Worm (Caenorhabditis elegans) whole organism, late embryonic: ENCODE data around the gene nog-1.

Experiments
- K02D7.2 ChIP-seq: sonication (generic microtip); optimal IDR thresholded peaks from 2 replicates; lab custom pipeline; 2017; ENCODE audit warnings: mild to moderate bottlenecking, missing genetic modification characterization, missing compliant biosample characterization
- T23F11.4 ChIP-seq: fragments of 200-800 bp; sonication (Bioruptor generic); optimal IDR thresholded peaks from 2 replicates; lab custom pipeline; 2018; ENCODE audit warnings: mild to moderate bottlenecking, missing genetic modification characterization, missing compliant biosample characterization
- Y22D7AL.16 ChIP-seq: sonication (generic microtip); optimal IDR thresholded peaks from 2 replicates; lab custom pipeline; 2016; ENCODE audit warnings: missing genetic modification characterization, missing compliant biosample characterization
- ceh-14 ChIP-seq: sonication (generic microtip); optimal IDR thresholded peaks from 2 replicates; lab custom pipeline; 2016; ENCODE audit warnings: missing genotype, missing genetic modification characterization, missing compliant biosample characterization
- ceh-18 ChIP-seq: sonication (generic microtip); optimal IDR thresholded peaks from 2 replicates; lab custom pipeline; 2016; ENCODE audit warnings: missing genetic modification characterization, missing compliant biosample characterization
- ceh-2 ChIP-seq: sonication (generic microtip); optimal IDR thresholded peaks from 2 replicates; lab custom pipeline; 2016; ENCODE audit warnings: missing genotype, missing genetic modification characterization, missing compliant biosample characterization
- ceh-30 ChIP-seq: fragments of 150-350 bp; optimal IDR thresholded peaks from 2 replicates; lab custom pipeline; 2014; ENCODE audit warnings: missing biosample characterization, missing genetic modification characterization
- ceh-31 ChIP-seq: sonication (generic microtip); optimal IDR thresholded peaks from 2 replicates; lab custom pipeline; 2016; ENCODE audit warnings: missing genetic modification characterization, missing compliant biosample characterization
- ceh-34 ChIP-seq: sonication (generic microtip); optimal IDR thresholded peaks from 2 replicates; lab custom pipeline; 2016; ENCODE audit warnings: mild to moderate bottlenecking, missing genetic modification characterization, missing compliant biosample characterization
- ceh-48 ChIP-seq: sonication (generic microtip); optimal IDR thresholded peaks from 2 replicates; lab custom pipeline; 2016; ENCODE audit warnings: missing genetic modification characterization, inconsistent platforms, missing compliant biosample characterization
- ceh-6 ChIP-seq: fragments of 200-800 bp; sonication (Bioruptor generic); optimal IDR thresholded peaks from 2 replicates; lab custom pipeline; 2018; ENCODE audit warnings: mild to moderate bottlenecking, missing genetic modification characterization, missing compliant biosample characterization
- ceh-9 ChIP-seq: sonication (generic microtip); optimal IDR thresholded peaks from 2 replicates; lab custom pipeline; 2016; ENCODE audit warnings: mild to moderate bottlenecking, missing genetic modification characterization, inconsistent platforms, missing compliant biosample characterization
- che-1 ChIP-seq: sonication (generic microtip); optimal IDR thresholded peaks from 2 replicates; lab custom pipeline; 2016; ENCODE audit warnings: mild to moderate bottlenecking, missing genetic modification characterization, missing compliant biosample characterization
- dmd-4 ChIP-seq: sonication (generic microtip); optimal IDR thresholded peaks from 2 replicates; lab custom pipeline; 2016; ENCODE audit warnings: borderline replicate concordance, missing genetic modification characterization, missing compliant biosample characterization
- dve-1 ChIP-seq: sonication (generic microtip); optimal IDR thresholded peaks from 2 replicates; lab custom pipeline; 2017; ENCODE audit warnings: antibody characterized with exemption, mild to moderate bottlenecking, missing genetic modification characterization, missing compliant biosample characterization
- elt-2 ChIP-seq: sonication (generic microtip); optimal IDR thresholded peaks from 2 replicates; lab custom pipeline; 2016; ENCODE audit warnings: missing genetic modification reagents, missing genetic modification characterization, missing compliant biosample characterization
- elt-4 ChIP-seq: sonication (generic microtip); optimal IDR thresholded peaks from 2 replicates; lab custom pipeline; 2016; ENCODE audit warnings: missing genetic modification characterization, missing compliant biosample characterization
- ets-4 ChIP-seq: sonication (generic microtip); optimal IDR thresholded peaks from 2 replicates; lab custom pipeline; 2016; ENCODE audit warnings: missing genetic modification characterization, missing compliant biosample characterization
- eyg-1 ChIP-seq: sonication (generic microtip); optimal IDR thresholded peaks from 2 replicates; lab custom pipeline; 2016; ENCODE audit warnings: missing genotype, missing genetic modification characterization, missing compliant biosample characterization
- fax-1 ChIP-seq: sonication (generic microtip); optimal IDR thresholded peaks from 2 replicates; lab custom pipeline; 2016; ENCODE audit warnings: missing genotype, missing genetic modification characterization, missing compliant biosample characterization
- fkh-6 ChIP-seq: sonication (generic microtip); optimal IDR thresholded peaks from 2 replicates; lab custom pipeline; 2016; ENCODE audit warnings: missing genetic modification characterization, missing compliant biosample characterization
- hlh-15 ChIP-seq: sonication (generic microtip); optimal IDR thresholded peaks from 2 replicates; lab custom pipeline; 2016; ENCODE audit warnings: missing genetic modification characterization, missing compliant biosample characterization
- hlh-30 ChIP-seq: sonication (generic microtip); optimal IDR thresholded peaks from 2 replicates; lab custom pipeline; 2017; ENCODE audit warnings: antibody characterized with exemption, missing genetic modification characterization, missing compliant biosample characterization; ENCODE audit not compliant: insufficient read depth
- hlh-6 ChIP-seq: sonication (generic microtip); optimal IDR thresholded peaks from 2 replicates; lab custom pipeline; 2016; ENCODE audit warnings: missing genotype, missing genetic modification characterization, missing compliant biosample characterization
- nfya-1 ChIP-seq: sonication (generic microtip); optimal IDR thresholded peaks from 2 replicates; lab custom pipeline; 2017; ENCODE audit warnings: missing genetic modification characterization, mild to moderate bottlenecking, missing compliant biosample characterization, antibody characterized with exemption, moderate library complexity
- nhr-11 ChIP-seq: fragments of 150-350 bp; optimal IDR thresholded peaks from 2 replicates; lab custom pipeline; 2014; ENCODE audit warnings: missing biosample characterization, missing genetic modification characterization
- nhr-232 ChIP-seq: sonication (generic microtip); optimal IDR thresholded peaks from 2 replicates; lab custom pipeline; 2016; ENCODE audit warnings: missing genetic modification characterization, missing compliant biosample characterization
- odd-2 ChIP-seq: sonication (generic microtip); optimal IDR thresholded peaks from 2 replicates; lab custom pipeline; 2017; ENCODE audit warnings: antibody characterized with exemption, mild to moderate bottlenecking, missing genetic modification characterization, missing compliant biosample characterization
- pax-1 ChIP-seq: fragments of 150-350 bp; optimal IDR thresholded peaks from 2 replicates; lab custom pipeline; 2014; ENCODE audit warnings: missing biosample characterization, missing genetic modification characterization
- pha-2 ChIP-seq: sonication (generic microtip); optimal IDR thresholded peaks from 2 replicates; lab custom pipeline; 2017; ENCODE audit warnings: mild to moderate bottlenecking, missing genetic modification characterization, missing compliant biosample characterization
- pqm-1 ChIP-seq: sonication (generic microtip); optimal IDR thresholded peaks from 2 replicates; lab custom pipeline; 2016; ENCODE audit warnings: missing genetic modification characterization, missing compliant biosample characterization
- sox-4 ChIP-seq: sonication (generic microtip); optimal IDR thresholded peaks from 2 replicates; lab custom pipeline; 2017; ENCODE audit warnings: mild to moderate bottlenecking, missing genetic modification characterization, inconsistent platforms, missing compliant biosample characterization
- tbx-2 ChIP-seq: sonication (generic microtip); optimal IDR thresholded peaks from 2 replicates; lab custom pipeline; 2016; ENCODE audit warnings: missing genetic modification characterization, missing compliant biosample characterization
- tbx-7 ChIP-seq: sonication (generic microtip); optimal IDR thresholded peaks from 2 replicates; lab custom pipeline; 2016; ENCODE audit warnings: missing genotype, missing genetic modification characterization, missing compliant biosample characterization
- ttx-3 ChIP-seq: sonication (generic microtip); optimal IDR thresholded peaks from 2 replicates; lab custom pipeline; 2016; ENCODE audit warnings: missing genetic modification reagents, missing genetic modification characterization, missing compliant biosample characterization
- unc-42 ChIP-seq: sonication (generic microtip); optimal IDR thresholded peaks from 2 replicates; lab custom pipeline; 2016; ENCODE audit warnings: missing genotype, missing genetic modification characterization, missing compliant biosample characterization
- unc-55 ChIP-seq: sonication (generic microtip); optimal IDR thresholded peaks from 2 replicates; lab custom pipeline; 2017; ENCODE audit warnings: missing biosample characterization, missing genetic modification reagents, missing genetic modification characterization
- ztf-16 ChIP-seq: sonication (generic microtip); optimal IDR thresholded peaks from 2 replicates; lab custom pipeline; 2017; ENCODE audit warnings: missing genetic modification characterization, missing compliant biosample characterization

The nog-1 gene

DNA sequence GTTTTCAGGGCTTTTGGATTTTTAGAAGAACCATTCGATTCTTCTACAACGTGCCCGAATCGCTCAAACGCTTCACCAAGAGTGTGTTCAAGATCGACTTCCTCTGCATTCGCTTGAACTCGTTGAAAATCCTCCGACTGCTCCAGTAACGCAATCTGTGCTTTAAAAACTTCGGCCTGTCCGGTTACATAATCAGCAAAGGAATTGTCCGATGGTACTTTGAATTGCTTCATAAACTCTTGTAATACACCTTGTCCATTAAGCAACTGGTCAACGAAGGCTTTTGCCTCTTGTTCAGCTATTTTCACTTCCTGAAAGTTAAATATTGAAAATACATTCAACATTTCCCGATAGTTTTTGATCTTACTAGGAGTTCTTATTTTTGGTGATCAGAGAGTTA lies 27.0 kb downstream of the nog-1 start:
- TF ChIP-seq ceh-14 (tag; lab: Kevin White, UChicago), result no peak
- TF ChIP-seq che-1, result no peak
- TF ChIP-seq ceh-2 (tag; lab: Kevin White, UChicago), result no peak
- TF ChIP-seq hlh-6 (tag; lab: Kevin White, UChicago), result no peak
- no peak for TF ChIP-seq ceh-18 (tag; lab: Kevin White, UChicago)
- no peak for TF ChIP-seq ceh-9
- TF ChIP-seq unc-55 (GFP tag; lab: Kevin White, UChicago), result no peak
- TF ChIP-seq pqm-1 (tag; lab: Kevin White, UChicago), result no peak
- TF ChIP-seq dve-1 (tag; lab: Kevin White, UChicago), result no peak
- no peak for TF ChIP-seq ceh-6
- TF ChIP-seq tbx-2 (tag; lab: Kevin White, UChicago), result no peak
- TF ChIP-seq pha-2 (tag; lab: Kevin White, UChicago), result no peak
- TF ChIP-seq fkh-6, result no peak

DNA sequence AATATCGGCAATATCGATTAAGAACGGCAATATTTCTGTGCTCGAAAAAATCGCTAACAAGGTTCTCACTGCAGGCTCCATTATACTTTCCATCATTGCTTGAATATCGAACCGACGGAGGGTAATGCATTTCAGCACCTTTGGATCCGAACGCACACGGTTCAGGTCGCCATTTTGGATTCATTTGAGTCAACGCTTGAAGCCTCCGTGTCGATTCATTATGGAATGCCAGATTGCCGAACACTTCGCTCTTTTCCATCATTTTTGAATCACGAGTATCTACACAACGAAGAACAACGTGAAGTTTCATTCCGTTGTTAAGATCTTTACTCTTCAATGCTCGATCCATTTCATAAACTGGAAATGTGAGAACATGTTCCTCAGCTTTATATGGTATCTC lies 28.4 kb downstream of the nog-1 start:
- TF ChIP-seq elt-4 (tag; lab: Kevin White, UChicago), result no peak
- TF ChIP-seq eyg-1 (tag; lab: Kevin White, UChicago), result no peak
- no peak for TF ChIP-seq K02D7.2 (tag; lab: Kevin White, UChicago)
- no peak for TF ChIP-seq ceh-9
- TF ChIP-seq sox-4 (tag; lab: Kevin White, UChicago), result no peak
- TF ChIP-seq nhr-11 (tag; lab: Kevin White, UChicago), result no peak
- no peak for TF ChIP-seq ets-4 (tag; lab: Kevin White, UChicago)
- no peak for TF ChIP-seq Y22D7AL.16 (tag; lab: Kevin White, UChicago)
- TF ChIP-seq ztf-16 (tag; lab: Kevin White, UChicago), result no peak
- TF ChIP-seq unc-42 (tag; lab: Kevin White, UChicago), result no peak
- TF ChIP-seq nfya-1 (tag; lab: Kevin White, UChicago), result no peak
- TF ChIP-seq pqm-1 (tag; lab: Kevin White, UChicago), result no peak
- TF ChIP-seq ceh-2 (tag; lab: Kevin White, UChicago), result no peak
- TF ChIP-seq hlh-30 (tag; lab: Kevin White, UChicago), result no peak
- no peak for TF ChIP-seq hlh-15 (tag; lab: Kevin White, UChicago)
- no peak for TF ChIP-seq ceh-30 (tag; lab: Kevin White, UChicago)
- TF ChIP-seq tbx-7, result no peak
- TF ChIP-seq, all 69 proteins: peak for 0

DNA sequence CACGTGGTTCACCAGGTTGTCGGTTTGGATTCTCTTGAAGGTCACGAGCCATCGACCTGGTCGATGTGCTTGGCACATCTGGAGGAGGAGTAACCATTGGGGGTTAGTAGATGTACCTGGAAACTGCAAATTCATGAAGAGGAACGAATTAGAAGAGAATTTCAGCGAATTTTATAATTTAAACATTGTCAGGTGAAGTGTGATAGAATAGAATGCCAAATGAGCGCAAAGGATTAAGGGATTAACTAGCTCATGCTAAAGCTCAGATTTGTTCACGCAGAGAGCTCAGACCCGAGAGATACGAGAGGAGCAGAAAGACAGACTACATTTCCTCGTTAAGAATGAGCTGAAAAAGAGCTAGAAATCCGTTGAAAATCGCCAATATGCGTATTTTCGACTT lies 31.4 kb downstream of the nog-1 start, which contains the start of gene daf-18:
Gene daf-18, minus strand, starts transcription at position 126 of the 400 bp plus-strand sequence.
- TF ChIP-seq dve-1 (tag; lab: Kevin White, UChicago) (peak; percentile 3), ceh-34 (tag; lab: Kevin White, UChicago) (no peak), hlh-15 (tag; lab: Kevin White, UChicago) (no peak)

DNA sequence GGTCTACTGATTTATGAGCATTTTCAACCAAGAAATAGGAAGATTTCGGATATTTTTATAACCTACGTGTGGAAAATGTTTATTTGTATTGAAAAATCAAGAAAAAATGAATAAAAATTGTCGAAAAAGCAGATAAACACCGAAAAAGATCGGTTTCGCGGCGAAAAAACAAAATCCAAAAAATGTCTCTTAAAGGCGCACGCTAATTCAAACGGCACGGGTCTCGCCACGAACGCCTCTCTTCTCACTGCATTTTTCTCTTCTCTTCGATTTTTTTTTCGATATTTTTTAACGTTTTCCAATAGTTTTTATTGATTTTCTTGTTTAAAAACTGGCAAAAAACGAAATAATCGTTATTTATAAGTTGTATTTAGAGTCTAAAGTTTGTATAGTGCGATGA lies 31.9 kb downstream of the nog-1 start:
- no peak for TF ChIP-seq pha-2 (tag; lab: Kevin White, UChicago)
- TF ChIP-seq nfya-1 (tag; lab: Kevin White, UChicago), result peak; percentile 11
- no peak for TF ChIP-seq T23F11.4 (GFP tag; lab: Kevin White, UChicago)
- TF ChIP-seq ceh-48, result peak; percentile 56
- TF ChIP-seq ttx-3 (tag; lab: Kevin White, UChicago), result no peak
- no peak for TF ChIP-seq K02D7.2 (tag; lab: Kevin White, UChicago)
- TF ChIP-seq tbx-2 (tag; lab: Kevin White, UChicago), result no peak
- no peak for TF ChIP-seq fax-1 (tag; lab: Kevin White, UChicago)
- TF ChIP-seq ceh-34 (tag; lab: Kevin White, UChicago), result no peak
- TF ChIP-seq elt-2 (tag; lab: Kevin White, UChicago), result no peak
- TF ChIP-seq nhr-11 (tag; lab: Kevin White, UChicago), result no peak
- TF ChIP-seq Y22D7AL.16 (tag; lab: Kevin White, UChicago), result no peak

DNA sequence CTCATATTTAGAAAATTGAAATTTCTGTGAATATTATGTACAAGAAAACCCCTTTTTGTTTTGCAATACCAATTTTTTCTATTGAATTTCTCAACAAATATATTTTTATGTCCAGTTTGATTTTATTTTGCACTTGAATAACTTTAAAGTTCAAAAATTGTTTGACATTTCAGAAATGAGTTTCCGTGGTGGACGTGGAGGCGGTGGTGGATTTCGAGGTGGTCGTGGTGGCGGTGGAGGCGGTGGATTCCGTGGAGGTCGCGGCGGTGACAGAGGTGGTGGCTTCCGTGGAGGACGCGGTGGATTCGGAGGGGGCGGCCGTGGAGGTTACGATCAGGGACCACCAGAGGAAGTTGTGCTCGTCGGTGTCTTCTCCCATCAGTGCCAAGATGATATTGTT lies 32.3 kb downstream of the nog-1 start, which contains the start of gene garr-1:
Gene garr-1, plus strand, starts transcription at position 174 of the 400 bp plus-strand sequence.
- TF ChIP-seq pax-1 (tag; lab: Kevin White, UChicago), result no peak
- TF ChIP-seq sox-4 (tag; lab: Kevin White, UChicago), result no peak
- no peak for TF ChIP-seq ceh-18 (tag; lab: Kevin White, UChicago)
- TF ChIP-seq odd-2 (tag; lab: Kevin White, UChicago), result no peak
- TF ChIP-seq elt-4 (tag; lab: Kevin White, UChicago), result no peak
- no peak for TF ChIP-seq nhr-11 (tag; lab: Kevin White, UChicago)
- TF ChIP-seq dve-1 (tag; lab: Kevin White, UChicago), result no peak
- no peak for TF ChIP-seq dmd-4 (tag; lab: Kevin White, UChicago)
- TF ChIP-seq ceh-31 (tag; lab: Kevin White, UChicago), result no peak
- no peak for TF ChIP-seq nhr-232 (tag; lab: Kevin White, UChicago)
- TF ChIP-seq ceh-30 (tag; lab: Kevin White, UChicago), result no peak
- TF ChIP-seq unc-55 (GFP tag; lab: Kevin White, UChicago), result no peak
- TF ChIP-seq, all 69 proteins: peak for 0
